Fruit fly (Drosophila melanogaster) whole organism, embryonic: ENCODE measurements around the gene CG5235.

Source experiments
- BEAF-32 ChIP-seq: fragments of 200-800 bp; sonication (Bioruptor generic); optimal IDR thresholded peaks from 3 replicates; lab custom pipeline; 2017; ENCODE audit warnings: missing biosample characterization, missing genetic modification characterization, mild to moderate bottlenecking, moderate library complexity, missing genetic modification reagents
- Bdp1 ChIP-seq: fragments of 200-800 bp; sonication (Bioruptor generic); optimal IDR thresholded peaks from 3 replicates; lab custom pipeline; 2016; ENCODE audit warnings: missing biosample characterization, missing genetic modification characterization
- CG11093 ChIP-seq: fragments of 200-800 bp; sonication (Bioruptor generic); IDR thresholded peaks from 3 replicates; pipeline ENCODE4 v1.3.6; 2022; ENCODE audit warnings: missing biosample characterization, missing genetic modification characterization
- CG12299 ChIP-seq: fragments of 200-800 bp; sonication (Bioruptor generic); optimal IDR thresholded peaks from 2 replicates; lab custom pipeline; 2018; ENCODE audit warnings: missing biosample characterization, mild to moderate bottlenecking, missing genetic modification characterization
- CG1233 ChIP-seq: fragments of 200-800 bp; sonication (Bioruptor generic); optimal IDR thresholded peaks from 4 replicates; lab custom pipeline; 2018; ENCODE audit warnings: missing biosample characterization, mild to moderate bottlenecking, missing genetic modification characterization
- CG14014 ChIP-seq: fragments of 200-800 bp; sonication (Bioruptor generic); IDR thresholded peaks from 2 replicates; pipeline ENCODE4 v1.3.6; 2022; ENCODE audit warnings: missing biosample characterization, missing genetic modification characterization
- CG15269 ChIP-seq: fragments of 200-800 bp; sonication (Bioruptor generic); optimal IDR thresholded peaks from 2 replicates; lab custom pipeline; 2018; ENCODE audit warnings: missing biosample characterization, mild to moderate bottlenecking, missing genetic modification characterization, moderate library complexity
- CG15479 ChIP-seq: fragments of 200-800 bp; sonication (Bioruptor generic); optimal IDR thresholded peaks from 3 replicates; lab custom pipeline; 2019; ENCODE audit warnings: missing biosample characterization, mild to moderate bottlenecking, missing genetic modification characterization, moderate library complexity
- CG1647 ChIP-seq: fragments of 200-800 bp; sonication (Bioruptor generic); optimal IDR thresholded peaks from 3 replicates; lab custom pipeline; 2016; ENCODE audit warnings: missing biosample characterization, missing genetic modification characterization
- CG17802 ChIP-seq: fragments of 200-800 bp; sonication (Bioruptor generic); optimal IDR thresholded peaks from 2 replicates; lab custom pipeline; 2018; ENCODE audit warnings: missing biosample characterization, mild to moderate bottlenecking, missing genetic modification characterization, moderate library complexity
- CG30020 ChIP-seq: fragments of 200-800 bp; optimal IDR thresholded peaks from 2 replicates; lab custom pipeline; 2019; ENCODE audit warnings: missing biosample characterization, mild to moderate bottlenecking, missing genetic modification characterization, moderate library complexity
- CG30403 ChIP-seq: fragments of 200-800 bp; sonication (Bioruptor generic); optimal IDR thresholded peaks from 3 replicates; lab custom pipeline; 2016; ENCODE audit warnings: missing biosample characterization, missing genetic modification characterization
- CG30431 ChIP-seq: fragments of 200-800 bp; sonication (Bioruptor generic); optimal IDR thresholded peaks from 2 replicates; lab custom pipeline; 2017; ENCODE audit warnings: missing biosample characterization, missing genetic modification characterization
- CG42726 ChIP-seq: fragments of 200-800 bp; sonication (Bioruptor generic); IDR thresholded peaks from 2 replicates; pipeline ENCODE4 v1.3.6; 2022; ENCODE audit warnings: missing biosample characterization, missing genetic modification characterization; ENCODE audit not compliant: partially characterized antibody
- CG4730 ChIP-seq: fragments of 200-800 bp; sonication (Bioruptor generic); IDR thresholded peaks from 2 replicates; pipeline ENCODE4 v1.3.6; 2022; ENCODE audit warnings: missing biosample characterization, missing genetic modification characterization
- CG6272 ChIP-seq: fragments of 200-800 bp; sonication (Bioruptor generic); IDR thresholded peaks from 2 replicates; pipeline ENCODE4 v1.3.6; 2022; ENCODE audit warnings: missing biosample characterization, missing genetic modification characterization
- CG7357 ChIP-seq: fragments of 200-800 bp; sonication (Bioruptor generic); IDR thresholded peaks from 3 replicates; pipeline ENCODE4 v1.3.6; 2022; ENCODE audit warnings: missing biosample characterization, missing genetic modification characterization
- CG7372 ChIP-seq: fragments of 200-800 bp; sonication (Bioruptor generic); IDR thresholded peaks from 2 replicates; pipeline ENCODE4 v1.3.6; 2022; ENCODE audit warnings: missing biosample characterization, missing genetic modification characterization
- CG8281 ChIP-seq: fragments of 200-800 bp; sonication (Bioruptor generic); optimal IDR thresholded peaks from 2 replicates; lab custom pipeline; 2018; ENCODE audit warnings: missing biosample characterization, mild to moderate bottlenecking, missing genetic modification characterization, moderate library complexity
- CHES-1-like ChIP-seq: fragments of 200-800 bp; sonication (Bioruptor generic); optimal IDR thresholded peaks from 2 replicates; lab custom pipeline; 2016; ENCODE audit warnings: missing biosample characterization, missing genetic modification characterization
- Doc3 ChIP-seq: fragments of 200-800 bp; sonication (Bioruptor generic); IDR thresholded peaks from 3 replicates; pipeline ENCODE4 v1.3.6; 2022; ENCODE audit warnings: missing biosample characterization, missing genetic modification characterization; ENCODE audit not compliant: partially characterized antibody
- E2f1 ChIP-seq: fragments of 200-800 bp; sonication (Bioruptor generic); IDR thresholded peaks from 2 replicates; pipeline ENCODE4 v1.3.6; 2022; ENCODE audit warnings: missing biosample characterization, missing genetic modification characterization
- Fer2 ChIP-seq: fragments of 200-800 bp; sonication (Bioruptor generic); optimal IDR thresholded peaks from 2 replicates; lab custom pipeline; 2018; ENCODE audit warnings: missing biosample characterization, mild to moderate bottlenecking, missing genetic modification characterization, moderate library complexity
- Gug ChIP-seq: fragments of 200-800 bp; sonication (Bioruptor generic); IDR thresholded peaks from 4 replicates; pipeline ENCODE4 v1.3.6; 2022; ENCODE audit warnings: missing biosample characterization, missing genetic modification characterization
- H15 ChIP-seq: fragments of 200-800 bp; sonication (Bioruptor generic); IDR thresholded peaks from 3 replicates; pipeline ENCODE4 v1.3.6; 2022; ENCODE audit warnings: missing biosample characterization, missing genetic modification characterization
- HLHmδ ChIP-seq: fragments of 200-800 bp; sonication (Bioruptor generic); optimal IDR thresholded peaks from 2 replicates; lab custom pipeline; 2018; ENCODE audit warnings: missing biosample characterization, mild to moderate bottlenecking, missing genetic modification characterization, moderate library complexity
- Hey ChIP-seq: fragments of 200-800 bp; sonication (Bioruptor generic); optimal IDR thresholded peaks from 3 replicates; lab custom pipeline; 2018; ENCODE audit warnings: missing biosample characterization, mild to moderate bottlenecking, missing genetic modification characterization
- Myb ChIP-seq: fragments of 200-800 bp; sonication (Bioruptor generic); optimal IDR thresholded peaks from 2 replicates; lab custom pipeline; 2016; ENCODE audit warnings: missing biosample characterization, missing genetic modification characterization
- Oli ChIP-seq: fragments of 200-800 bp; sonication (Bioruptor generic); optimal IDR thresholded peaks from 2 replicates; lab custom pipeline; 2018; ENCODE audit warnings: missing biosample characterization, mild to moderate bottlenecking, missing genetic modification characterization, moderate library complexity
- Rfx ChIP-seq: fragments of 200-800 bp; sonication (Bioruptor generic); IDR thresholded peaks from 2 replicates; pipeline ENCODE4 v1.3.6; 2022; ENCODE audit warnings: missing biosample characterization, missing genetic modification characterization
- Six4 ChIP-seq: fragments of 200-800 bp; sonication (Bioruptor generic); optimal IDR thresholded peaks from 2 replicates; lab custom pipeline; 2016; ENCODE audit warnings: missing biosample characterization, missing genetic modification characterization
- Trl ChIP-seq, 3 experiments: fragments of >200 bp in 2 of 3; fragments of 200-800 bp in 1 of 3; sonication (Bioruptor generic) in 1 of 3; optimal IDR thresholded peaks; 2 replicates in 1 of 3; 3 replicates in 2 of 3; lab custom pipeline; 2016 to 2017; ENCODE audit warnings: missing biosample characterization in 1 of 3, missing genetic modification characterization in 1 of 3
- Usf ChIP-seq: fragments of 200-800 bp; sonication (Bioruptor generic); optimal IDR thresholded peaks from 2 replicates; lab custom pipeline; 2017; ENCODE audit warnings: missing genotype, missing biosample characterization, missing genetic modification characterization
- ash1 ChIP-seq: fragments of 200-800 bp; sonication (Bioruptor generic); optimal IDR thresholded peaks from 2 replicates; lab custom pipeline; 2018; ENCODE audit warnings: missing biosample characterization, mild to moderate bottlenecking, missing genetic modification characterization
- cas ChIP-seq: fragments of 200-800 bp; sonication (Bioruptor generic); IDR thresholded peaks from 2 replicates; pipeline ENCODE4 v1.3.6; 2022; ENCODE audit warnings: missing biosample characterization, missing genetic modification characterization
- corto ChIP-seq: fragments of 200-800 bp; sonication (Bioruptor generic); optimal IDR thresholded peaks from 2 replicates; lab custom pipeline; 2016; ENCODE audit warnings: missing biosample characterization, mild to moderate bottlenecking, missing genetic modification characterization, moderate library complexity
- cwo ChIP-seq: fragments of 200-800 bp; sonication (Bioruptor generic); optimal IDR thresholded peaks from 3 replicates; lab custom pipeline; 2017; ENCODE audit warnings: missing biosample characterization, missing genetic modification characterization, mild to moderate bottlenecking, moderate library complexity, missing genetic modification reagents
- dpn ChIP-seq, 2 experiments: fragments of 200-800 bp; sonication (Bioruptor generic); optimal IDR thresholded peaks; 3 replicates each; lab custom pipeline; 2016; ENCODE audit warnings: missing biosample characterization in 2 of 2, missing genetic modification characterization in 2 of 2
- dysf ChIP-seq: fragments of 200-800 bp; sonication (Bioruptor generic); IDR thresholded peaks from 3 replicates; pipeline ENCODE4 v1.3.6; 2022; ENCODE audit warnings: missing biosample characterization, missing genetic modification characterization
- ems ChIP-seq: fragments of 200-800 bp; sonication (Bioruptor generic); optimal IDR thresholded peaks from 3 replicates; lab custom pipeline; 2016; ENCODE audit warnings: missing biosample characterization, missing genetic modification characterization
- grau ChIP-seq: fragments of 200-800 bp; optimal IDR thresholded peaks from 3 replicates; lab custom pipeline; 2019; ENCODE audit warnings: missing biosample characterization, mild to moderate bottlenecking, missing genetic modification characterization, moderate library complexity
- grn ChIP-seq: fragments of 200-800 bp; sonication (Bioruptor generic); optimal IDR thresholded peaks from 3 replicates; lab custom pipeline; 2017; ENCODE audit warnings: missing biosample characterization, missing genetic modification characterization
- gsb-n ChIP-seq: fragments of 200-800 bp; sonication (Bioruptor generic); optimal IDR thresholded peaks from 3 replicates; lab custom pipeline; 2018; ENCODE audit warnings: missing biosample characterization, mild to moderate bottlenecking, missing genetic modification characterization
- nerfin-2 ChIP-seq: fragments of 200-800 bp; sonication (Bioruptor generic); IDR thresholded peaks from 2 replicates; pipeline ENCODE4 v1.3.6; 2022; ENCODE audit warnings: missing biosample characterization, missing genetic modification characterization; ENCODE audit not compliant: partially characterized antibody
- org-1 ChIP-seq: fragments of 200-800 bp; sonication (Bioruptor generic); optimal IDR thresholded peaks from 2 replicates; lab custom pipeline; 2017; ENCODE audit warnings: missing biosample characterization, missing genetic modification characterization
- pb ChIP-seq: fragments of 200-800 bp; sonication (Bioruptor generic); optimal IDR thresholded peaks from 3 replicates; lab custom pipeline; 2016; ENCODE audit warnings: missing biosample characterization, missing genetic modification characterization
- sr ChIP-seq: fragments of 200-800 bp; sonication (Bioruptor generic); IDR thresholded peaks from 3 replicates; pipeline ENCODE4 v1.3.6; 2022; ENCODE audit warnings: missing biosample characterization, missing genetic modification characterization
- stwl ChIP-seq: fragments of 200-800 bp; sonication (Bioruptor generic); optimal IDR thresholded peaks from 3 replicates; lab custom pipeline; 2018; ENCODE audit warnings: missing biosample characterization, mild to moderate bottlenecking, missing genetic modification characterization, moderate library complexity
- wdn ChIP-seq: fragments of 200-800 bp; sonication (Bioruptor generic); IDR thresholded peaks from 2 replicates; pipeline ENCODE4 v1.3.6; 2022; ENCODE audit warnings: missing biosample characterization, missing genetic modification characterization
- wor ChIP-seq: fragments of 200-800 bp; sonication (Bioruptor generic); IDR thresholded peaks from 2 replicates; pipeline ENCODE4 v1.3.6; 2022; ENCODE audit warnings: missing biosample characterization, missing genetic modification characterization
- yki ChIP-seq: fragments of >200 bp; optimal IDR thresholded peaks from 3 replicates; lab custom pipeline; 2018
- z ChIP-seq: fragments of 200-800 bp; sonication (Bioruptor generic); IDR thresholded peaks from 3 replicates; pipeline ENCODE4 v1.3.6; 2022; ENCODE audit warnings: missing biosample characterization, missing genetic modification characterization

CG5235 gene

DNA sequence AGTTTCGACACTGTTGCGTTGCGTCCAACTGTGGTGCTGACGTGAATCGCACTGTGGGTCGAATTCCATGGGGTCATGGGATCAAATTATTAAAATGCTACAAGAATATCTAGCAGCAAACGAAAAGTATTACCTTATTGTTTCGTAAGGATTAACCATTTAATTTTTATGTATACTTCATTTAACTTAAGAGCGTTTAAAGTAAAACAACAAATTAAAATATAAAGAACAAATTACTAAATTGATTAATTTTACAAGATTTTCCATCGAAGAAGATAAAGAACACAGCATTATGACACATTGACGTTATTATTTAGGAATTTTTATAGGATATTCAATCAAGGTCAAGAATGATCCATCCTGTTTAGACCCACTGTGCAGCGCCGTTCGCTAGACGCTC, 36.1 kb downstream of the CG5235 start (continued):
- TF ChIP-seq CG15269: peak; percentile 68
- TF ChIP-seq CG8281 (tag; lab: Kevin White, UChicago): no peak
- peak; percentile 61 for TF ChIP-seq dysf (GFP tag; lab: Robert Waterston, UW)
- no peak for TF ChIP-seq CG30431 (GFP tag; lab: Kevin White, UChicago)
- no peak for TF ChIP-seq CG14014 (GFP tag; lab: Robert Waterston, UW)
- no peak for TF ChIP-seq BEAF-32 (GFP tag; lab: Kevin White, UChicago)
- TF ChIP-seq stwl (tag; lab: Kevin White, UChicago): no peak
- no peak for TF ChIP-seq Doc3 (GFP tag; lab: Robert Waterston, UW)
- TF ChIP-seq CG6272: no peak
- no peak for TF ChIP-seq corto (GFP tag; lab: Kevin White, UChicago)
- no peak for TF ChIP-seq CG30020 (tag; lab: Kevin White, UChicago)
- no peak for TF ChIP-seq sr (GFP tag; lab: Robert Waterston, UW)
- no peak for TF ChIP-seq CG7357 (GFP tag; lab: Robert Waterston, UW)
- TF ChIP-seq HLHmδ (GFP tag; lab: Kevin White, UChicago): no peak
- TF ChIP-seq gsb-n (tag; lab: Kevin White, UChicago): no peak
- TF ChIP-seq Bdp1 (GFP tag; lab: Kevin White, UChicago): no peak
- no peak for TF ChIP-seq Usf (GFP tag; lab: Kevin White, UChicago)
- TF ChIP-seq CG1647: no peak
- no peak for TF ChIP-seq wdn (GFP tag; lab: Robert Waterston, UW)
- TF ChIP-seq nerfin-2 (GFP tag; lab: Robert Waterston, UW): no peak
- TF ChIP-seq CG4730 (GFP tag; lab: Robert Waterston, UW): no peak
- TF ChIP-seq CG11093 (GFP tag; lab: Robert Waterston, UW): peak; percentile 45; the same call in 1 of the 3 replicates
- TF ChIP-seq Six4 (GFP tag; lab: Kevin White, UChicago): peak; percentile 14
- TF ChIP-seq CG15479 (GFP tag; lab: Kevin White, UChicago): no peak
- no peak for TF ChIP-seq ems
- TF ChIP-seq cas (GFP tag; lab: Robert Waterston, UW): no peak
- no peak for TF ChIP-seq Gug
- TF ChIP-seq Oli (tag; lab: Kevin White, UChicago): peak; percentile 68
- TF ChIP-seq ash1 (GFP tag; lab: Kevin White, UChicago): no peak
- TF ChIP-seq grn: no peak
- TF ChIP-seq dpn (GFP tag; optimal IDR thresholded peaks at IDR 0.05; lab: Kevin White, UChicago): peak in 1 of 2 experiments; percentile 38
- peak; percentile 45 for TF ChIP-seq org-1 (GFP tag; lab: Kevin White, UChicago)
- no peak for TF ChIP-seq Hey
- no peak for TF ChIP-seq H15 (GFP tag; lab: Robert Waterston, UW)
- TF ChIP-seq cwo (GFP tag; lab: Kevin White, UChicago): peak; percentile 34
- no peak for TF ChIP-seq CG42726 (GFP tag; lab: Robert Waterston, UW)
- 0 out of 2 replicates have a peak, but pooled peaks have one; percentile 6 for TF ChIP-seq E2f1 (GFP tag; lab: Robert Waterston, UW)
- TF ChIP-seq CG17802 (tag; lab: Kevin White, UChicago): no peak
- TF ChIP-seq Fer2 (tag; lab: Kevin White, UChicago): no peak
- TF ChIP-seq grau (tag; lab: Kevin White, UChicago): peak; percentile 64
- TF ChIP-seq Rfx (GFP tag; lab: Robert Waterston, UW): peak; percentile 31; the same call in 1 of the 2 replicates
- TF ChIP-seq pb (GFP tag; lab: Kevin White, UChicago): no peak
- no peak for TF ChIP-seq Myb (GFP tag; lab: Kevin White, UChicago)
- TF ChIP-seq CG12299: no peak
- no peak for TF ChIP-seq CG7372
- TF ChIP-seq CHES-1-like: no peak
- no peak for TF ChIP-seq yki
- 0 out of 2 replicates have a peak, but pooled peaks have one; percentile 19 for TF ChIP-seq wor (GFP tag; lab: Robert Waterston, UW)
- no peak for TF ChIP-seq z (GFP tag; lab: Robert Waterston, UW)
- no peak for TF ChIP-seq CG1233 (GFP tag; lab: Kevin White, UChicago)
- TF ChIP-seq Trl (optimal IDR thresholded peaks at IDR 0.05; lab: Kevin White, UChicago): no peak
- TF ChIP-seq Trl (GFP tag; optimal IDR thresholded peaks at IDR 0.05; lab: Kevin White, UChicago): no peak
- TF ChIP-seq CG30403 (GFP tag; lab: Kevin White, UChicago): peak; percentile 50
